Fruit fly (Drosophila melanogaster): ENCODE results near the gene CG34150.

The CG34150 gene

DNA sequence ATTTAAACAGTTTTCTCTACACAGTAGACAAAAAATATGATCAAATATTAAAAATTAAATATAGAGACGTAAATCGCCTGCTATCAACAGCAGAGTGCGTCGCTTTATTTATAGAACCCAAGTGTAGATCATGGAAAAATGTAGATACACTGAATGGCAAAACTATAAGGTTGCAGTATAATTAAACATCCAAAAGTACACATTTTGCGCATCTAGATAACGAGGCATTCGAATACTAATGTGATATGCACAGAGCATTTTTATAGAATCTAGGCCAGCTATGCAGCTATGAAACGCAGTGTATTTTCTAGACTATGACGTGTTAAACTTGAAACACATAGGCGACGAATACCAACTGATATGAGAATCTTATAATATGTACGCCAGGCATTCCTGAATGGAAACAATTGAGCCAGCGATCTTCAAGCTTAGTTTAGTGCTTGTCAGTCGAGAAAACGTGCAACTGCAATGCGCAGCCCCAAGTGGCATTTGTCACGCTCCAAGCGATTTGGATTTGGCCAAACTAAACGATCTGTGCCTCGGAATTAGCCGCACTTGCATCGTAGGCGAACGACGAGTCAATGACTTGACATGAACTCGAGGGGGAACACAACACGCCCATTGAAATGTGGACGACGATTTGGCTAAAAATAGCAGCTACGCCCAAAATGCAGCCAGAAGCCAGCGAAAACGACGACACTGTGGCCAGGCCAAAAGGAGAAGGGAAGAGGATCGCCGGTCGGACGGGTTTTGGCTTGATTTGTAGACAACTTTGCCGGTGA lies 3.0 kb upstream of the CG34150 start:
- TF ChIP-seq Six4 (GFP tag; optimal IDR thresholded peaks at IDR 0.05), result peak; percentile 75
- TF ChIP-seq Hand (GFP tag; optimal IDR thresholded peaks at IDR 0.05), result peak; percentile 81
- TF ChIP-seq sima (GFP tag; optimal IDR thresholded peaks at IDR 0.05), result peak; percentile 71
- TF ChIP-seq salm (tag; optimal IDR thresholded peaks at IDR 0.05), result peak; percentile 85
- peak; percentile 88 for TF ChIP-seq CG9932 (GFP tag; IDR thresholded peaks at IDR 0.05)
- TF ChIP-seq CG2116 (GFP tag; optimal IDR thresholded peaks at IDR 0.05), result peak; percentile 38
- TF ChIP-seq pum (GFP tag; optimal IDR thresholded peaks at IDR 0.05), result peak; percentile 67
- TF ChIP-seq CG10209 (GFP tag; optimal IDR thresholded peaks at IDR 0.05), result peak; percentile 86
- TF ChIP-seq unc-4 (GFP tag; IDR thresholded peaks at IDR 0.05; ENCODE audit: partially characterized antibody), result no peak
- peak; percentile 90 for TF ChIP-seq Xrp1 (GFP tag; IDR thresholded peaks at IDR 0.05)
- peak; percentile 79 for TF ChIP-seq CG13894 (tag; optimal IDR thresholded peaks at IDR 0.05)
- no peak for TF ChIP-seq Scr (GFP tag; IDR thresholded peaks at IDR 0.05; ENCODE audit: partially characterized antibody)
- TF ChIP-seq kni (GFP tag; optimal IDR thresholded peaks at IDR 0.05), result no peak
- no peak for TF ChIP-seq CG14965 (GFP tag; optimal IDR thresholded peaks at IDR 0.05; ENCODE audit: borderline replicate concordance)
- peak; percentile 93 for TF ChIP-seq row (GFP tag; IDR thresholded peaks at IDR 0.05)
- peak; percentile 85 for TF ChIP-seq otp (GFP tag; IDR thresholded peaks at IDR 0.05)
- TF ChIP-seq CG10321 (GFP tag; IDR thresholded peaks at IDR 0.05), result peak; percentile 55; the same call in 1 of the 2 replicates
- TF ChIP-seq bsh (GFP tag; optimal IDR thresholded peaks at IDR 0.05), result peak; percentile 84 to 90
- peak; percentile 85 for TF ChIP-seq CG17568 (GFP tag; optimal IDR thresholded peaks at IDR 0.05)
- TF ChIP-seq CG8290 (GFP tag; optimal IDR thresholded peaks at IDR 0.05), result peak; percentile 8
- TF ChIP-seq CG8290 (tag; optimal IDR thresholded peaks at IDR 0.05), result peak in 1 of 2 experiments; percentile 98
- peak; percentile 77; the same call in 2 of the 3 replicates for TF ChIP-seq CG2199 (GFP tag; IDR thresholded peaks at IDR 0.05)
- TF ChIP-seq CG16779 (GFP tag; IDR thresholded peaks at IDR 0.05), result peak; percentile 78
- no peak for TF ChIP-seq usp (GFP tag; optimal IDR thresholded peaks at IDR 0.05)
- peak; percentile 79 for TF ChIP-seq Asciz (GFP tag; optimal IDR thresholded peaks at IDR 0.05)
- peak; percentile 81 for TF ChIP-seq CG32767 (GFP tag; IDR thresholded peaks at IDR 0.05)
- TF ChIP-seq corto (GFP tag; optimal IDR thresholded peaks at IDR 0.05), result peak; percentile 78
- peak; percentile 89 for TF ChIP-seq Meics (GFP tag; optimal IDR thresholded peaks at IDR 0.05)
- TF ChIP-seq dmrt11E (tag; optimal IDR thresholded peaks at IDR 0.05), result peak; percentile 40
- peak; percentile 70 for TF ChIP-seq pnt (GFP tag; optimal IDR thresholded peaks at IDR 0.05)
- TF ChIP-seq Fer3 (tag; optimal IDR thresholded peaks at IDR 0.05), result peak; percentile 90
- peak; percentile 83 for TF ChIP-seq CG4424 (GFP tag; optimal IDR thresholded peaks at IDR 0.05)
- TF ChIP-seq stwl (tag; optimal IDR thresholded peaks at IDR 0.05), result no peak
- peak; percentile 42 for TF ChIP-seq CG3838 (GFP tag; optimal IDR thresholded peaks at IDR 0.05)
- TF ChIP-seq cas (GFP tag; IDR thresholded peaks at IDR 0.05), result peak; percentile 62
- no peak for TF ChIP-seq CG33557 (GFP tag; optimal IDR thresholded peaks at IDR 0.05)
- TF ChIP-seq CG14710 (tag; optimal IDR thresholded peaks at IDR 0.05), result peak; percentile 58
- TF ChIP-seq CG2129 (GFP tag; IDR thresholded peaks at IDR 0.05; ENCODE audit: partially characterized antibody), result no peak
- TF ChIP-seq mam (GFP tag; optimal IDR thresholded peaks at IDR 0.05), result peak; percentile 90
- peak; percentile 79 for TF ChIP-seq CG7357 (GFP tag; IDR thresholded peaks at IDR 0.05)
- peak; percentile 90 for TF ChIP-seq Ada2b (GFP tag; IDR thresholded peaks at IDR 0.05)
- TF ChIP-seq D19B (GFP tag; optimal IDR thresholded peaks at IDR 0.05), result peak; percentile 73
- no peak for TF ChIP-seq pita (GFP tag; optimal IDR thresholded peaks at IDR 0.05)
- TF ChIP-seq CkIIα-i1 (GFP tag; IDR thresholded peaks at IDR 0.05), result 0 out of 2 replicates have a peak, but pooled peaks have one; percentile 24
- TF ChIP-seq CTCF (GFP tag; optimal IDR thresholded peaks at IDR 0.05), result peak; percentile 42
- TF ChIP-seq Mrtf (GFP tag; IDR thresholded peaks at IDR 0.05), result peak; percentile 89
- no peak for TF ChIP-seq CG7745 (tag; optimal IDR thresholded peaks at IDR 0.05)
- peak; percentile 85 for TF ChIP-seq CG4730 (GFP tag; IDR thresholded peaks at IDR 0.05)
- peak; percentile 68 for TF ChIP-seq CG15601 (tag; optimal IDR thresholded peaks at IDR 0.05)
- no peak for TF ChIP-seq trh (GFP tag; optimal IDR thresholded peaks at IDR 0.05)

Measured in whole organism, embryonic.